Worm (Caenorhabditis elegans): Measurements from ENCODE around the gene sri-32.
"Not testable (repeated sequence)": the region's sequence is repeated elsewhere in the genome, so short reads cannot be mapped to it uniquely, and the experiment has no call there.

Gene sri-32

ce11 chrII:3189038-3189437 lies 34.8 kb upstream of the sri-32 start, which contains the start of gene Y27F2A.11:
Y27F2A.11 (plus strand) TSS chrII:3189338.
- not testable (repeated sequence) for TF ChIP-seq unc-130 (GFP tag; optimal IDR thresholded peaks at IDR 0.05); ZK546.5 (tag; optimal IDR thresholded peaks at IDR 0.05); spr-1 (tag; optimal IDR thresholded peaks at IDR 0.05)

DNA sequence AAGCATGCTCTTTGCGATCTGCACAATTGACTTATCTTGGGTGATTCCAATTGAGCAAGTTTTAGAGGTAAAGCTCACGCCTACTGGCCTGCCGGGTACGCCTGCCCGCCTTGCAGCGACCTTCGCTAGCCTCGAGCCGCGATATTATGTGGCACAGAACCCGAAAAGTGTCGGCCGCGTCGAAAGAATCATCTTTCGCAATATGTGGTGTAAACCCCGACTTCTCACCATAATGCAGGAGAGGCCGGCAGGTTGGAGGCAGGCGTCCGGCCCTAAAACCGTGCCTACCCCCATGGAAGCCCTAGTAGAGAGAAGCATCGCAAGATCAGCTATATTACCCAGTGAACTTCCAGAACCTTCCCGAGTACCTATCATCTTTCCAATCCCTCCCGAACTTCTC lies 31.6 kb upstream of the sri-32 start:
- TF ChIP-seq spr-3 (GFP tag; optimal IDR thresholded peaks at IDR 0.05) (no peak), egl-43 (GFP tag; IDR thresholded peaks at IDR 0.05) (0 out of 2 replicates have a peak, but pooled peaks have one; percentile 44), Y48G9A.11 (GFP tag; IDR thresholded peaks at IDR 0.05) (peak; percentile 41; the same call in 1 of the 2 replicates), tra-1 (GFP tag; IDR thresholded peaks at IDR 0.05) (no peak), F44E2.7 (GFP tag; IDR thresholded peaks at IDR 0.05) (no peak), dpl-1 (GFP tag; optimal IDR thresholded peaks at IDR 0.05) (no peak), set-16 (GFP tag; IDR thresholded peaks at IDR 0.05) (peak; percentile 55), aha-1 (tag) (peak; percentile 21)

ce11 chrII:3184858-3185257 lies 30.6 kb upstream of the sri-32 start, which contains the start of gene sri-78:
sri-78 (plus strand) TSS chrII:3185158.
- not testable (repeated sequence) for TF ChIP-seq vab-7 (GFP tag; IDR thresholded peaks at IDR 0.05); lin-15B (tag; optimal IDR thresholded peaks at IDR 0.05); lir-3 (tag; optimal IDR thresholded peaks at IDR 0.05)

DNA sequence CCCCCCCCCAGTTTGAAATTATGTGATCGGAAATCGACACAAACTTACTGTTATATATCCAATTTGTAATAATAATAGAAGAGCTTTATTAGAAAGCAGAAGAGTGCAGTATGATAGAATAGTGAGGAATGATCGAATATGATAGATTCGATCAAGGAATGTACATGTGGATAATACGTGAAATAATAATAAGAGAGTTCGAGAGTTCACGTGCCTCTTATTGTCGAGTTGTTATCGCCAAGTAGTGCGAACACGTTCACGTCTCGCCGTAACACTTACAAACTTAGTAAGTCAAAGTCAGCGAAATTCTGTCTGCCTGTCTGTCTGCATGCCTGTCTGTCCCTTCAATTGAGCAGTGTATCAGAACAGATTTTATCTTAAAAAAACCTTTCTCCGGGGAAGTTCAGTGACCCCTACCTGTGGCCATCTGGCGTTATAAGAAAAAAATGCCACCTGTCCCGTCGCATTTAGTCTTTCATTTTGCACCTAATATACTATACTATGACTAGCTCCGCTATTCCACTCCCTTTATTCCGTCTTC lies 29.1 kb upstream of the sri-32 start, which contains the start of the genes Y27F2A.6 and Y27F2A.8:
Gene Y27F2A.6 (minus strand): TSS at position 101 of the 541 bp plus-strand sequence.
Gene Y27F2A.8 (plus strand): TSS at position 491 of the 541 bp plus-strand sequence.
- TF ChIP-seq R02D3.7 (tag; optimal IDR thresholded peaks at IDR 0.05); skn-1 (tag; optimal IDR thresholded peaks at IDR 0.05); T26A8.4 (GFP tag; IDR thresholded peaks at IDR 0.05): not testable (repeated sequence)

DNA sequence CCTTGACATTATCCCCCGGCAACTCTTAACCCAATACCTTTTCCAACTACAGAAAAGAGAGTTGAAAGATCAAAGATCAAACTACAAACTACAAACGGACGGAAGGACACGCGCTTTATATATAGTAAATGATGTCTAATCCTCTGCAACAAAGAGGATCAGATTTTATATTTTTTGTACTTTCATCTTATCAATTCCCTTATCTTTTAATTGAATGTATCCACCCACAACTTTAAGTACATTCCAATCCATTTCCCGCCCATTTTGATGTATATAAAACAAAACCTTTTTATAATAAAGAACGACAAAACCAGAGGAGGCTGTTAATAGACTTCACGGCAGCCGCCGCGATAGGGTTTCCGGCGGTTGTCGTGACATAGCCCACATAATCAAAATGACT lies 23.4 kb upstream of the sri-32 start, which contains the start of gene sri-40:
Gene sri-40 (plus strand): TSS at position 301 of the 400 bp plus-strand sequence.
- not testable (repeated sequence) for TF ChIP-seq ztf-7 (tag; optimal IDR thresholded peaks at IDR 0.05); nhr-111 (GFP tag; optimal IDR thresholded peaks at IDR 0.05); F10B5.3 (tag; optimal IDR thresholded peaks at IDR 0.05)

DNA sequence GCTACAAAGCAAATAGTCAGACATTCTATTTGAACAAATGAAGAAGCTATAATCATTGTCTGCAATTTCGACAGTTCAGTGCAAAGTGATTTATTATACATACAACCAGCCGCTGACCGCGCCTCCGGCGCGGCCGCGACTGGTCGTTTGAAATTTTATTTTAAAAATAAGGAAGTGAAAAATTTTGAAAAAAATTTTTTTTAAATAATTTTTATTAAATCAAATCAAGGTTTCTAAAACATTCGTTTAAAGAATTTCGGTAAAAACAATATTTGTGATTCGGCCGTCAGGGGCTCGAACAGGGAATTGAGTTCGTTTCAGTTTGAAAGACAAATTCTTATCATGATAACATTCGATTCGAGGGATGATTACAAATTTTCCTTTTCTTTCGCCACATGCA lies 17.9 kb upstream of the sri-32 start, which contains the start of gene Y27F2A.10:
Gene Y27F2A.10 (minus strand): TSS at position 101 of the 400 bp plus-strand sequence.
- TF ChIP-seq dmd-8 (GFP tag; IDR thresholded peaks at IDR 0.05) (no peak), mxl-2 (GFP tag; conservative IDR thresholded peaks at IDR 0.05) (no peak), hmg-1.1 (GFP tag; IDR thresholded peaks at IDR 0.05) (no peak), tag-97 (GFP tag; IDR thresholded peaks at IDR 0.05) (no peak), lin-38 (GFP tag; IDR thresholded peaks at IDR 0.05) (no peak), jun-1 (tag; optimal IDR thresholded peaks at IDR 0.05) (no peak), aha-1 (tag) (no peak), unc-130 (GFP tag; optimal IDR thresholded peaks at IDR 0.05) (no peak), ceh-20 (GFP tag; IDR thresholded peaks at IDR 0.05) (no peak)

ce11 chrII:3170089-3170488 lies 15.8 kb upstream of the sri-32 start, which contains the start of gene fbxc-55:
fbxc-55 (minus strand) TSS chrII:3170189.
- TF ChIP-seq ceh-32 (tag; optimal IDR thresholded peaks at IDR 0.05; ENCODE audit: poor library complexity) (no peak), fos-1 (tag; optimal IDR thresholded peaks at IDR 0.05) (no peak)

All from whole organism, L4 larva.